Worm (Caenorhabditis elegans): Measurements from ENCODE around the gene srpa-68.

The srpa-68 gene

ce11 chrV:12295520-12295919 lies 4.1 kb upstream of the srpa-68 start:
- TF ChIP-seq ceh-83 (GFP tag; optimal IDR thresholded peaks at IDR 0.05): no peak
- no peak for TF ChIP-seq drap-1 (GFP tag; optimal IDR thresholded peaks at IDR 0.05)
- TF ChIP-seq lin-32 (GFP tag; optimal IDR thresholded peaks at IDR 0.05): no peak

DNA sequence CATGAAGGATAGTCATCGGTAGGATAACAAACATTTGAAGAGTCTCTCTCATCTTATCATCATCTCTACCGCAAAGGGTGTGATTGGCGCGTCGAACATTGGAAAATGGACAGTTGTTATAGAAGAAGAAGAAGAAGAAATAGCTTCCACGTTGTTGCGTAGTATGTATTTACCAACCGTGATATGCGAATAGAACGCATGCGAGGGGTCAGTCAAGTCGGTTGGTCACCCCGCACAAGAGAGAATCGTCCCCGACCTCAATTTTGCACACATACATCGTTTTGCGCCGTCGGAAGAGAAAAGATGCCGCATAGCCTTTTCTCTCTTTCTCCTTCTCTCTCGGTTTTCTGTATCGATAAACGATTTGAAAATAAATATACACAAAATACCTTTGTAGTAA lies 3.6 kb upstream of the srpa-68 start:
- peak; percentile 8 for TF ChIP-seq pha-4 (tag; optimal IDR thresholded peaks at IDR 0.05)
- TF ChIP-seq lsy-2 (tag; optimal IDR thresholded peaks at IDR 0.05): no peak
- peak; percentile 49 for TF ChIP-seq elt-1 (tag; optimal IDR thresholded peaks at IDR 0.05; ENCODE audit: borderline replicate concordance, insufficient read depth)
- TF ChIP-seq ham-2 (GFP tag; optimal IDR thresholded peaks at IDR 0.05): peak; percentile 30

ce11 chrV:12294091-12294490 lies 2.6 kb upstream of the srpa-68 start:
- TF ChIP-seq ces-1 (GFP tag; optimal IDR thresholded peaks at IDR 0.05) (no peak), flh-1 (GFP tag; optimal IDR thresholded peaks at IDR 0.05) (no peak), nhr-2 (tag; optimal IDR thresholded peaks at IDR 0.05) (no peak), M03D4.4 (tag; optimal IDR thresholded peaks at IDR 0.05) (no peak), nhr-237 (tag; optimal IDR thresholded peaks at IDR 0.05) (no peak), elt-3 (tag; optimal IDR thresholded peaks at IDR 0.05) (no peak), snpc-4 (tag; optimal IDR thresholded peaks at IDR 0.05) (no peak), mab-5 (tag; optimal IDR thresholded peaks at IDR 0.05) (no peak), ztf-11 (tag; optimal IDR thresholded peaks at IDR 0.05) (no peak), cnd-1 (tag; optimal IDR thresholded peaks at IDR 0.05) (no peak), elt-1 (tag; optimal IDR thresholded peaks at IDR 0.05; ENCODE audit: borderline replicate concordance, insufficient read depth) (no peak), hlh-1 (tag; optimal IDR thresholded peaks at IDR 0.05) (no peak), nhr-76 (tag; optimal IDR thresholded peaks at IDR 0.05) (no peak), pha-4 (tag; optimal IDR thresholded peaks at IDR 0.05) (no peak), unc-62 (GFP tag; optimal IDR thresholded peaks at IDR 0.05) (no peak), nhr-28 (tag; optimal IDR thresholded peaks at IDR 0.05) (no peak), sptf-1 (tag; optimal IDR thresholded peaks at IDR 0.05) (no peak), unc-39 (tag; optimal IDR thresholded peaks at IDR 0.05) (no peak), mls-2 (tag; optimal IDR thresholded peaks at IDR 0.05) (no peak), lin-32 (GFP tag; optimal IDR thresholded peaks at IDR 0.05) (no peak)

DNA sequence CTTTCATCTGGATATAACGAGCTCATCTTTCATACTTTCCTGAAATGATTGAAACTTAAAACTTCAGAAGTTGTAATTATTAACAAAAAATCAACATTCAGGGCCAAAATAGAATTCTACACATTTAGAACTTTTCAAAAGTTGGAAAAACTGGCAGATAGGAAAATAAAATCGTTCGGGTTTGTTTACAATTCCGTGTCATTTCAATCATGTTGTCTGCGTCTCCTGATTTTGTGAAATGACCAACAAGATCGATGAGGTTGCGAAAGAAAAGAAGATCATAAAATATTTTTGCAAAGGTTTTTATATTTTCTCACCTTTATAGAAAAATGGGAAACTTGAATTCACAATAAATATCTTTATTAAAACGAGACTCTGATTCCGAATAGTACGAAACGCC lies 2.9 kb downstream of the srpa-68 start, which contains the start of gene rskd-1:
Gene rskd-1 (minus strand): TSS at position 39 of the 400 bp plus-strand sequence.
- TF ChIP-seq pha-4 (tag; optimal IDR thresholded peaks at IDR 0.05): peak; percentile 45
- no peak for TF ChIP-seq unc-62 (GFP tag; optimal IDR thresholded peaks at IDR 0.05)
- no peak for TF ChIP-seq nhr-76 (tag; optimal IDR thresholded peaks at IDR 0.05)

DNA sequence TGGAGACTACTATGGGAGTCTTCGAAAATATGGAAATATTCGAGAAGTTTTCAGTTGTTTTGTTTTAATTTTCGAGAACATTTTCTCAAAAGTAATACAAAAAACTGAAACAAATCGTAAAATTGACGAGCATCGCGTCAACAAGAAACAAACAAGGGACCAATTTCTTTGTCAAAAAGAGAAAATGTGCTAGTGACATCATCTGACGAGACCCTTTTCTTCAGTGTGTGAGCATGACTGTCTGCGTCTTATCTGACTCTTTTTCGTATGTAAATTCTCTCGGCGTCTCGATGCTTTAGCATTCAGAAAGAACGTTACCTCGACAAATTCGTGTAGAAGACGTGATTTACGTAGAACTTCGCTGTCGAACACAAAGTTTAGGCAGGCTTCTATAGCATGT lies 3.8 kb downstream of the srpa-68 start:
- TF ChIP-seq nhr-2 (tag; optimal IDR thresholded peaks at IDR 0.05) (no peak), unc-62 (GFP tag; optimal IDR thresholded peaks at IDR 0.05) (peak; percentile 13)

DNA sequence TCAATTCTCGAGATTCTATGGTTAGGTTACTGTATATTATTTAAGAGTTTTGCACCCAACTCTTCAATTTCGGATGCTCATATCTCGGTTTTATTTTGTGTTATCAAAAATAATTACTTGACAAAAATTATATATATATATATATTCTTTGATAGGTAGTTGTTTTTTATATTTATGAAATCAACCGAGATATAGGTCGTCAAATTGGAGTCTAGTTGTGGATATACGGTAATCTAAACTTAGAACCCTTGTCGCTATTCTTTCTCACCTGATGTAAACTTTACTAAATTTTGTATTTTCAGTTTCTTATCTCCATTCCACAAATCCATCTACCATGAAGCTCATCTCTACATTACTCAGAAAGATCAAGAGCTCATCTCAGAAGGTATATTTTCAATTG lies 8.3 kb downstream of the srpa-68 start, which contains the start of gene F55C5.10:
Gene F55C5.10 (plus strand): TSS at position 301 of the 400 bp plus-strand sequence.
- TF ChIP-seq unc-62 (GFP tag; optimal IDR thresholded peaks at IDR 0.05) (no peak), nhr-28 (tag; optimal IDR thresholded peaks at IDR 0.05) (no peak), mep-1 (tag; optimal IDR thresholded peaks at IDR 0.05) (no peak), nhr-2 (tag; optimal IDR thresholded peaks at IDR 0.05) (no peak), ztf-11 (tag; optimal IDR thresholded peaks at IDR 0.05) (no peak), lin-13 (tag; optimal IDR thresholded peaks at IDR 0.05) (no peak), mab-5 (tag; optimal IDR thresholded peaks at IDR 0.05) (no peak), lsy-2 (tag; optimal IDR thresholded peaks at IDR 0.05) (no peak), lin-32 (GFP tag; optimal IDR thresholded peaks at IDR 0.05) (no peak), nhr-76 (tag; optimal IDR thresholded peaks at IDR 0.05) (no peak), blmp-1 (tag; optimal IDR thresholded peaks at IDR 0.05) (no peak), unc-39 (tag; optimal IDR thresholded peaks at IDR 0.05) (no peak), tbx-8 (GFP tag; optimal IDR thresholded peaks at IDR 0.05) (no peak), pha-4 (tag; optimal IDR thresholded peaks at IDR 0.05) (no peak), ceh-83 (GFP tag; optimal IDR thresholded peaks at IDR 0.05) (no peak), elt-3 (tag; optimal IDR thresholded peaks at IDR 0.05) (no peak), nhr-12 (tag; optimal IDR thresholded peaks at IDR 0.05) (no peak), nhr-237 (tag; optimal IDR thresholded peaks at IDR 0.05) (no peak), hlh-1 (tag; optimal IDR thresholded peaks at IDR 0.05) (no peak), M03D4.4 (tag; optimal IDR thresholded peaks at IDR 0.05) (no peak)

All from whole organism, mixed stage, embryonic.